Worm (Caenorhabditis elegans): ENCODE data around the gene nas-32.

nas-32 gene

ce11 chrV:858841-859456 is 40.0 kb downstream of the nas-32 start:
- 0 out of 2 replicates have a peak, but pooled peaks have one; percentile 17 for TF ChIP-seq F33H1.4 (GFP tag; IDR thresholded peaks at IDR 0.05)
- peak; percentile 11 for TF ChIP-seq ztf-18 (tag; optimal IDR thresholded peaks at IDR 0.05)
- TF ChIP-seq hmg-1.2 (GFP tag; IDR thresholded peaks at IDR 0.05) = peak; percentile 98
- no peak for TF ChIP-seq mel-28 (tag; optimal IDR thresholded peaks at IDR 0.05; ENCODE audit: borderline replicate concordance)
- TF ChIP-seq hmg-20 (GFP tag; IDR thresholded peaks at IDR 0.05) = 0 out of 2 replicates have a peak, but pooled peaks have one; percentile 67
- TF ChIP-seq snpc-3.4 (tag; optimal IDR thresholded peaks at IDR 0.05) = peak; percentile 86
- peak; percentile 46; the same call in 1 of the 2 replicates for TF ChIP-seq ceh-100 (GFP tag; IDR thresholded peaks at IDR 0.05)
- TF ChIP-seq let-526 (GFP tag; IDR thresholded peaks at IDR 0.05) = no peak
- TF ChIP-seq egl-44 (GFP tag; IDR thresholded peaks at IDR 0.05) = 0 out of 2 replicates have a peak, but pooled peaks have one; percentile 36
- 0 out of 2 replicates have a peak, but pooled peaks have one; percentile 31 for TF ChIP-seq attf-6 (GFP tag; IDR thresholded peaks at IDR 0.05)
- 0 out of 2 replicates have a peak, but pooled peaks have one; percentile 43 for TF ChIP-seq egl-18 (GFP tag; IDR thresholded peaks at IDR 0.05)
- TF ChIP-seq F23B12.7 (tag; optimal IDR thresholded peaks at IDR 0.05; ENCODE audit: insufficient read depth) = no peak
- TF ChIP-seq him-1 (tag; optimal IDR thresholded peaks at IDR 0.05) = peak; percentile 85
- TF ChIP-seq snpc-4 (GFP tag; optimal IDR thresholded peaks at IDR 0.05) = peak; percentile 88
- TF ChIP-seq snpc-4 (tag; optimal IDR thresholded peaks at IDR 0.05) = peak; percentile 89 to 99 (median 93)
- no peak for TF ChIP-seq tlf-1 (GFP tag; optimal IDR thresholded peaks at IDR 0.05)
- TF ChIP-seq tbp1 (GFP tag; optimal IDR thresholded peaks at IDR 0.05) = peak; percentile 79
- TF ChIP-seq lir-1 (GFP tag; conservative IDR thresholded peaks at IDR 0.05) = no peak
- peak; percentile 83 for TF ChIP-seq lin-26 (GFP tag; IDR thresholded peaks at IDR 0.05)
- peak; percentile 56; the same call in 1 of the 2 replicates for TF ChIP-seq D2030.7 (GFP tag; IDR thresholded peaks at IDR 0.05)
- TF ChIP-seq tbx-9 (tag; optimal IDR thresholded peaks at IDR 0.05; ENCODE audit: borderline replicate concordance) = no peak
- no peak for TF ChIP-seq F37B4.10 (GFP tag; IDR thresholded peaks at IDR 0.05)
- peak; percentile 38; the same call in 1 of the 2 replicates for TF ChIP-seq ekl-4 (GFP tag; IDR thresholded peaks at IDR 0.05)
- TF ChIP-seq pha-4 (tag; optimal IDR thresholded peaks at IDR 0.05) = no peak
- TF ChIP-seq efl-1 (GFP tag; optimal IDR thresholded peaks at IDR 0.05) = no peak
- 0 out of 2 replicates have a peak, but pooled peaks have one; percentile 51 for TF ChIP-seq ztf-6 (GFP tag; IDR thresholded peaks at IDR 0.05)
- TF ChIP-seq lsl-1 (GFP tag; optimal IDR thresholded peaks at IDR 0.05) = peak; percentile 7
- TF ChIP-seq ceh-27 (GFP tag; optimal IDR thresholded peaks at IDR 0.05) = no peak
- TF ChIP-seq mcd-1 (GFP tag; IDR thresholded peaks at IDR 0.05) = peak; percentile 69
- TF ChIP-seq mxl-1 (tag; optimal IDR thresholded peaks at IDR 0.05) = peak; percentile 32
- TF ChIP-seq Y79H2A.3 (GFP tag; conservative IDR thresholded peaks at IDR 0.05) = no peak
- 0 out of 2 replicates have a peak, but pooled peaks have one; percentile 51 for TF ChIP-seq Y53G8AR.9 (GFP tag; conservative IDR thresholded peaks at IDR 0.05)
- TF ChIP-seq dox-1 (GFP tag; IDR thresholded peaks at IDR 0.05) = peak; percentile 60
- TF ChIP-seq madf-8 (GFP tag; conservative IDR thresholded peaks at IDR 0.05) = peak; percentile 54
- TF ChIP-seq madf-6 (GFP tag; IDR thresholded peaks at IDR 0.05) = peak; percentile 81
- peak; percentile 55 for TF ChIP-seq B0261.1 (tag; optimal IDR thresholded peaks at IDR 0.05)
- peak; percentile 90 for TF ChIP-seq snpc-1.1 (tag; optimal IDR thresholded peaks at IDR 0.05; ENCODE audit: insufficient read depth)
- no peak for TF ChIP-seq nhr-27 (tag; optimal IDR thresholded peaks at IDR 0.05)
- peak; percentile 66; the same call in 1 of the 2 replicates for TF ChIP-seq hsf-1 (GFP tag; IDR thresholded peaks at IDR 0.05)
- no peak for TF ChIP-seq B0019.2 (GFP tag; conservative IDR thresholded peaks at IDR 0.05)
- TF ChIP-seq K12H6.12 (tag; optimal IDR thresholded peaks at IDR 0.05) = no peak
- TF ChIP-seq sea-2 (GFP tag; IDR thresholded peaks at IDR 0.05) = peak; percentile 64; the same call in 1 of the 2 replicates
- TF ChIP-seq rcor-1 (GFP tag; IDR thresholded peaks at IDR 0.05) = peak; percentile 71
- peak; percentile 84 for TF ChIP-seq Y56A3A.18 (GFP tag; IDR thresholded peaks at IDR 0.05)
- no peak for TF ChIP-seq ztf-28 (GFP tag; IDR thresholded peaks at IDR 0.05)
- no peak for TF ChIP-seq aptf-3 (GFP tag; IDR thresholded peaks at IDR 0.05)
- TF ChIP-seq xnd-1 (tag; optimal IDR thresholded peaks at IDR 0.05) = peak; percentile 32

All from whole organism, young adult.